Worm (Caenorhabditis elegans): ENCODE measurements around the gene nemt-1.

DNA sequence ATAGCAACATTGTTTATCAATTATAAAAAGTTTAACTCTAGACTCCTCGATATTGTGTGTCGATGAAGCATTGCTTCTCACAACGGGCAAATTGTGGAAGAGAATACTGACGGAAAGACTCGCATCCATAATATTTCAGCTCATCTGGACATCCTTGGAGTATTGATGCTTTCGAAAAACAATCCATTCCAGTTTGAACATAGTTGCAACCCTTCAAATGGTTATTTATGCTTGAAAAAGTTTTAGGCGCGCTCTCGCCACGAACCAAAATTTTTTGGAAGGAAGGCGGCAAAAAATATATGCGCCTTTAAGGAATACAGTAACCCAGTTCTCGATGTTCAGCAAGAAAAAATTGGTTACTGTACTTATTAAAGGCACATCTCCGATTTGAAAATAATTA lies 3.2 kb upstream of the nemt-1 start:
- TF ChIP-seq unc-62 (GFP tag; optimal IDR thresholded peaks at IDR 0.05): no peak
- no peak for TF ChIP-seq ceh-8 (GFP tag; optimal IDR thresholded peaks at IDR 0.05)
- TF ChIP-seq lin-35 (GFP tag; optimal IDR thresholded peaks at IDR 0.05): peak in 1 of 2 experiments; percentile 6
